Worm (Caenorhabditis elegans) whole organism, L4 larva: ENCODE data around the gene scl-13.
A peak's percentile ranks its signal among the peaks of the same experiment; 100 is the strongest.

ENCODE experiments used
- D1046.2 ChIP-seq: fragments of 200-800 bp; sonication (Bioruptor generic); IDR thresholded peaks from 2 replicates; pipeline ENCODE4 v1.3.6; 2022; ENCODE audit warnings: missing genetic modification characterization, missing compliant biosample characterization
- F37D6.2 ChIP-seq: sonication (generic microtip); optimal IDR thresholded peaks from 2 replicates; lab custom pipeline; 2016; ENCODE audit warnings: mild to moderate bottlenecking, missing genetic modification characterization, missing compliant biosample characterization
- F44E2.7 ChIP-seq: fragments of 200-800 bp; sonication (Bioruptor generic); IDR thresholded peaks from 2 replicates; pipeline ENCODE4 v2.1.2; 2022; ENCODE audit warnings: missing genetic modification characterization, missing compliant biosample characterization
- ZK546.5 ChIP-seq, 2 experiments: sonication (generic microtip); optimal IDR thresholded peaks; 2 replicates each; lab custom pipeline; 2017; ENCODE audit warnings: missing biosample characterization in 2 of 2, missing genetic modification characterization in 2 of 2
- aha-1 ChIP-seq: fragments of 150-350 bp; peaks from one replicate; lab custom pipeline; 2014; ENCODE audit warnings: missing biosample characterization, missing genetic modification characterization
- ceh-20 ChIP-seq: fragments of 200-800 bp; sonication (Bioruptor generic); IDR thresholded peaks from 2 replicates; pipeline ENCODE4 v1.3.6; 2022; ENCODE audit warnings: missing genetic modification reagents, missing genetic modification characterization, missing compliant biosample characterization
- ceh-28 ChIP-seq: fragments of 150-350 bp; optimal IDR thresholded peaks from 2 replicates; lab custom pipeline; 2014; ENCODE audit warnings: missing biosample characterization, missing genetic modification reagents, missing genetic modification characterization
- daf-16 ChIP-seq, 3 experiments: sonication (generic microtip); optimal IDR thresholded peaks; 2 replicates each; lab custom pipeline; 2016 to 2017; ENCODE audit warnings: missing genetic modification characterization in 3 of 3, missing genetic modification reagents in 3 of 3, mild to moderate bottlenecking in 2 of 3, missing compliant biosample characterization in 2 of 3, missing biosample characterization in 1 of 3, moderate library complexity in 1 of 3
- dmd-6 ChIP-seq: fragments of 200-800 bp; sonication (Bioruptor generic); IDR thresholded peaks from 2 replicates; pipeline ENCODE4 v1.3.6; 2022; ENCODE audit warnings: missing genetic modification reagents, missing genetic modification characterization, missing compliant biosample characterization
- dmd-8 ChIP-seq: fragments of 200-800 bp; sonication (Bioruptor generic); IDR thresholded peaks from 2 replicates; pipeline ENCODE4 v1.3.6; 2022; ENCODE audit warnings: missing genetic modification characterization, missing compliant biosample characterization
- dpl-1 ChIP-seq: fragments of 150-350 bp; optimal IDR thresholded peaks from 2 replicates; lab custom pipeline; 2014; ENCODE audit warnings: missing biosample characterization, missing genetic modification reagents, missing genetic modification characterization
- hif-1 ChIP-seq, 2 experiments: sonication (generic microtip); optimal IDR thresholded peaks; 2 replicates each; lab custom pipeline; 2016 to 2017; ENCODE audit warnings: missing compliant biosample characterization in 2 of 2, missing genetic modification characterization in 2 of 2, missing genetic modification reagents in 2 of 2, missing genotype in 2 of 2, mild to moderate bottlenecking in 1 of 2
- hlh-11 ChIP-seq: fragments of 200-800 bp; sonication (Bioruptor generic); optimal IDR thresholded peaks from 2 replicates; lab custom pipeline; 2018; ENCODE audit warnings: mild to moderate bottlenecking, missing genetic modification characterization, missing compliant biosample characterization
- lin-15B ChIP-seq: fragments of 150-350 bp; sonication (generic microtip); optimal IDR thresholded peaks from 3 replicates; lab custom pipeline; 2014; ENCODE audit warnings: missing biosample characterization, missing genetic modification characterization
- lin-38 ChIP-seq: fragments of 200-800 bp; sonication (Bioruptor generic); IDR thresholded peaks from 2 replicates; pipeline ENCODE4 v1.3.6; 2022; ENCODE audit warnings: missing genetic modification reagents, missing genetic modification characterization, missing compliant biosample characterization
- madf-5 ChIP-seq, 2 experiments: fragments of 200-800 bp; sonication (Bioruptor generic); IDR thresholded peaks; 2 replicates each; pipeline ENCODE4 v1.3.6; 2022; ENCODE audit warnings: missing compliant biosample characterization in 2 of 2, missing genetic modification characterization in 2 of 2
- mes-2 ChIP-seq: sonication (generic microtip); optimal IDR thresholded peaks from 2 replicates; lab custom pipeline; 2016; ENCODE audit warnings: missing genotype, mild to moderate bottlenecking, missing genetic modification characterization, missing compliant biosample characterization; ENCODE audit not compliant: poor library complexity, severe bottlenecking
- mxl-2 ChIP-seq: fragments of 200-800 bp; sonication (Bioruptor generic); conservative IDR thresholded peaks from 2 replicates; pipeline ENCODE4 v1.3.6; 2022; ENCODE audit warnings: missing genetic modification reagents, missing genetic modification characterization, missing compliant biosample characterization
- nhr-102 ChIP-seq: sonication (generic microtip); optimal IDR thresholded peaks from 2 replicates; lab custom pipeline; 2016; ENCODE audit warnings: mild to moderate bottlenecking, missing genetic modification characterization, moderate library complexity, missing compliant biosample characterization
- nhr-11 ChIP-seq: fragments of 150-350 bp; optimal IDR thresholded peaks from 2 replicates; lab custom pipeline; 2014; ENCODE audit warnings: missing biosample characterization, missing genetic modification characterization
- nhr-237 ChIP-seq: sonication (generic microtip); optimal IDR thresholded peaks from 2 replicates; lab custom pipeline; 2017; ENCODE audit warnings: missing biosample characterization, missing genetic modification characterization
- nhr-28 ChIP-seq: fragments of 150-350 bp; optimal IDR thresholded peaks from 2 replicates; lab custom pipeline; 2014; ENCODE audit warnings: missing biosample characterization, missing genetic modification characterization
- nhr-48 ChIP-seq: sonication (generic microtip); optimal IDR thresholded peaks from 2 replicates; lab custom pipeline; 2016; ENCODE audit warnings: mild to moderate bottlenecking, missing genetic modification characterization, missing compliant biosample characterization
- pha-4 ChIP-seq, 2 experiments: fragments of 150-350 bp in 1 of 2; fragments of 200-800 bp in 1 of 2; sonication (Bioruptor generic) in 1 of 2; IDR thresholded peaks in 1 of 2; optimal IDR thresholded peaks in 1 of 2; 2 replicates each; pipeline versions ENCODE4 v1.3.6 to Lab custom; 2014 to 2022; ENCODE audit warnings: missing genetic modification characterization in 2 of 2, missing genetic modification reagents in 2 of 2, missing biosample characterization in 1 of 2, missing compliant biosample characterization in 1 of 2
- pqm-1 ChIP-seq: sonication (generic microtip); optimal IDR thresholded peaks from 2 replicates; lab custom pipeline; 2017; ENCODE audit warnings: missing biosample characterization, missing genetic modification characterization
- sdz-12 ChIP-seq: fragments of 200-800 bp; sonication (Bioruptor generic); optimal IDR thresholded peaks from 2 replicates; lab custom pipeline; 2018; ENCODE audit warnings: mild to moderate bottlenecking, missing genetic modification characterization, missing compliant biosample characterization
- snpc-4 ChIP-seq: fragments of 150-350 bp; optimal IDR thresholded peaks from 2 replicates; lab custom pipeline; 2014; ENCODE audit warnings: missing biosample characterization, missing genetic modification characterization
- unc-130 ChIP-seq: sonication (generic microtip); optimal IDR thresholded peaks from 2 replicates; lab custom pipeline; 2016; ENCODE audit warnings: missing genetic modification reagents, missing genetic modification characterization, missing compliant biosample characterization
- unc-62 ChIP-seq, 3 experiments: fragments of 150-350 bp in 1 of 3; sonication (generic microtip); optimal IDR thresholded peaks in 2 of 3; peaks in 1 of 3; 1 replicate in 1 of 3; 2 replicates in 2 of 3; lab custom pipeline; 2014 to 2017; ENCODE audit warnings: missing biosample characterization in 3 of 3, missing genetic modification characterization in 3 of 3, missing genetic modification reagents in 3 of 3, missing genotype in 1 of 3
- vab-7 ChIP-seq: fragments of 200-800 bp; sonication (Bioruptor generic); IDR thresholded peaks from 2 replicates; pipeline ENCODE4 v1.3.6; 2022; ENCODE audit warnings: missing genetic modification reagents, missing genetic modification characterization, missing compliant biosample characterization
- zfp-3 ChIP-seq: fragments of 200-800 bp; sonication (Bioruptor generic); conservative IDR thresholded peaks from 2 replicates; pipeline ENCODE4 v1.3.6; 2022; ENCODE audit warnings: missing genetic modification reagents, missing genetic modification characterization, missing compliant biosample characterization
- ztf-11 ChIP-seq: fragments of 150-350 bp; optimal IDR thresholded peaks from 2 replicates; lab custom pipeline; 2014; ENCODE audit warnings: missing biosample characterization, missing genetic modification characterization

Gene scl-13

ce11 chrV:3805499-3805898, 5.9 kb downstream of the scl-13 start, which contains the start of gene R08F11.4 (continued):
- no peak for TF ChIP-seq unc-130 (GFP tag; lab: Kevin White, UChicago)

ce11 chrV:3803343-3803742, 8.1 kb downstream of the scl-13 start, which contains the start of gene cyp-33C8:
Gene cyp-33C8 (minus strand): TSS chrV:3803542.
- TF ChIP-seq nhr-28 (tag; lab: Kevin White, UChicago), result peak; percentile 95
- no peak for TF ChIP-seq zfp-3 (GFP tag; lab: Robert Waterston, UW)
- peak in 1 of 2 experiments; percentile 46 for TF ChIP-seq hif-1 (tag; optimal IDR thresholded peaks at IDR 0.05; lab: Kevin White, UChicago)
- TF ChIP-seq nhr-102 (tag; lab: Kevin White, UChicago), result peak; percentile 31
- no peak for TF ChIP-seq nhr-237 (tag; lab: Kevin White, UChicago)
- TF ChIP-seq dmd-6 (GFP tag; lab: Robert Waterston, UW), result peak; percentile 49
- no peak for TF ChIP-seq ztf-11
- peak; percentile 23 for TF ChIP-seq mes-2 (tag; lab: Kevin White, UChicago)
- no peak for TF ChIP-seq sdz-12 (GFP tag; lab: Kevin White, UChicago)
- peak; percentile 31 for TF ChIP-seq hlh-11 (tag; lab: Kevin White, UChicago)
- TF ChIP-seq mxl-2, result no peak
- peak; percentile 8 for TF ChIP-seq pqm-1
- TF ChIP-seq vab-7 (GFP tag; lab: Robert Waterston, UW), result no peak
- TF ChIP-seq daf-16 (GFP tag; optimal IDR thresholded peaks at IDR 0.05; lab: Kevin White, UChicago), result no peak
- peak; percentile 70 for TF ChIP-seq daf-16 (tag; optimal IDR thresholded peaks at IDR 0.05; lab: Kevin White, UChicago)
- TF ChIP-seq dpl-1, result peak; percentile 16
- no peak for TF ChIP-seq pha-4 (GFP tag; IDR thresholded peaks at IDR 0.05; lab: Robert Waterston, UW)
- peak; percentile 6 for TF ChIP-seq pha-4 (tag; optimal IDR thresholded peaks at IDR 0.05; lab: Kevin White, UChicago)
- peak; percentile 63 for TF ChIP-seq nhr-11 (tag; lab: Kevin White, UChicago)

DNA sequence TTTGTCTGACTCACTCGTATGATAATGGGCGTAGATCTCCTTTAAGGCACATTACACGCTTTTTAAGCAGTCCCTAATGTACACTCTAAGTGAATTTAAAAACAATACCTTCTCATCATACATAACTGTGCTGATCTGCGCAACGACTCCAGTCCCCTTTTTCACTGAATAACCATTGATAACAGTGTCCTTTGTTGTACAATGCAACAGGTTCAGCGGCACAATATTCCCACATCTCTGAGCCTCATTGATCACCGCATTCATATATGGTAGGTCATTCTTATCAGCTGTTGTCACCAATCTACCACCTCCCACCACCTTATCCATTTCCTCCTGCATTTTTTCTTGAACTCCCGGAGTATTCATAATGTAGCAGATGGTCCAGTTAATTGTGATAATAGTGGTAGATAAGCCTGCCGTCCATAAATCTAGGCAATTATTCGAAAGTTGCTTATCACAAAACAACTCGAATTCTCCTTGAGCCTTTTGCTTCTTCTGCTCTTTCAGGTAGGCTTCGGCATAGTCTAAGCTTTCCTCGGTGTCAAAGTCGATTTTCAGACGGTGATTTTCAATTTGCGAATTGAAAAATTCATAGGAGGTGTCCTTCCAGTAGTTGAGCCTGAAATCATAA, 9.5 kb downstream of the scl-13 start:
- TF ChIP-seq hlh-11 (tag; lab: Kevin White, UChicago), result no peak
- no peak for TF ChIP-seq nhr-237 (tag; lab: Kevin White, UChicago)
- peak in 1 of 2 experiments; percentile 92 for TF ChIP-seq unc-62 (GFP tag; optimal IDR thresholded peaks at IDR 0.05 in 1 of 2; lab: Kevin White, UChicago)
- no peak for TF ChIP-seq unc-62 (tag; optimal IDR thresholded peaks at IDR 0.05; lab: Kevin White, UChicago)
- peak; percentile 66 for TF ChIP-seq aha-1

ce11 chrV:3800378-3800777, 11.1 kb downstream of the scl-13 start, which contains the start of gene srt-30:
Gene srt-30 (minus strand): TSS chrV:3800478.
- TF ChIP-seq ZK546.5 (tag; optimal IDR thresholded peaks at IDR 0.05; lab: Kevin White, UChicago) (no peak), F37D6.2 (tag; lab: Kevin White, UChicago) (no peak), hif-1 (tag; optimal IDR thresholded peaks at IDR 0.05; lab: Kevin White, UChicago) (no peak), snpc-4 (no peak), lin-15B (tag; lab: Kevin White, UChicago) (no peak), mes-2 (tag; lab: Kevin White, UChicago) (no peak), dmd-8 (no peak), madf-5 (GFP tag; IDR thresholded peaks at IDR 0.05; lab: Robert Waterston, UW) (no peak), D1046.2 (no peak), ceh-28 (tag; lab: Kevin White, UChicago) (no peak), lin-38 (GFP tag; lab: Robert Waterston, UW) (no peak), nhr-48 (tag; lab: Kevin White, UChicago) (no peak)
- TF ChIP-seq, all 104 proteins: peak for 0

ce11 chrV:3799737-3800136, 11.7 kb downstream of the scl-13 start:
- peak in 1 of 2 experiments; percentile 90 for TF ChIP-seq unc-62 (GFP tag; optimal IDR thresholded peaks at IDR 0.05 in 1 of 2; lab: Kevin White, UChicago)
- TF ChIP-seq unc-62 (tag; optimal IDR thresholded peaks at IDR 0.05; lab: Kevin White, UChicago), result no peak
- no peak for TF ChIP-seq F44E2.7 (GFP tag; lab: Robert Waterston, UW)
- no peak for TF ChIP-seq ceh-20 (GFP tag; lab: Robert Waterston, UW)
